Worm (Caenorhabditis elegans) whole organism, mixed stage, embryonic: ENCODE results near the gene C50E3.15.

Source experiments
- M03D4.4 ChIP-seq: sonication (generic microtip); optimal IDR thresholded peaks from 2 replicates; lab custom pipeline; 2017; ENCODE audit warnings: mild to moderate bottlenecking, missing genetic modification characterization, missing compliant biosample characterization
- bed-3 ChIP-seq: fragments of 200-800 bp; sonication (Bioruptor generic); optimal IDR thresholded peaks from 3 replicates; lab custom pipeline; 2018; ENCODE audit warnings: mild to moderate bottlenecking, missing genetic modification characterization, moderate library complexity, missing compliant biosample characterization
- blmp-1 ChIP-seq: fragments of 150-350 bp; optimal IDR thresholded peaks from 2 replicates; lab custom pipeline; 2014; ENCODE audit warnings: missing biosample characterization, missing genetic modification characterization
- ceh-39 ChIP-seq: fragments of 150-350 bp; optimal IDR thresholded peaks from 2 replicates; lab custom pipeline; 2014; ENCODE audit warnings: missing biosample characterization, missing genetic modification characterization
- ceh-83 ChIP-seq: fragments of 200-800 bp; sonication (Bioruptor generic); optimal IDR thresholded peaks from 2 replicates; lab custom pipeline; 2018; ENCODE audit warnings: mild to moderate bottlenecking, missing genetic modification characterization, missing compliant biosample characterization
- cnd-1 ChIP-seq: fragments of 200-800 bp; sonication (Bioruptor generic); optimal IDR thresholded peaks from 2 replicates; lab custom pipeline; 2018; ENCODE audit warnings: mild to moderate bottlenecking, missing genetic modification characterization, missing compliant biosample characterization
- drap-1 ChIP-seq: fragments of 200-800 bp; sonication (Bioruptor generic); optimal IDR thresholded peaks from 3 replicates; lab custom pipeline; 2018; ENCODE audit warnings: mild to moderate bottlenecking, missing genetic modification characterization, missing compliant biosample characterization
- elt-1 ChIP-seq: sonication (generic microtip); optimal IDR thresholded peaks from 2 replicates; lab custom pipeline; 2017; ENCODE audit warnings: missing genetic modification characterization, mild to moderate bottlenecking, missing compliant biosample characterization, antibody characterized with exemption, moderate library complexity, borderline replicate concordance; ENCODE audit not compliant: insufficient read depth
- elt-3 ChIP-seq: fragments of 150-350 bp; optimal IDR thresholded peaks from 2 replicates; lab custom pipeline; 2014; ENCODE audit warnings: missing biosample characterization, missing genetic modification characterization
- flh-1 ChIP-seq: fragments of 200-800 bp; sonication (Bioruptor generic); optimal IDR thresholded peaks from 2 replicates; lab custom pipeline; 2018; ENCODE audit warnings: mild to moderate bottlenecking, missing genetic modification characterization, moderate library complexity, missing compliant biosample characterization
- ham-2 ChIP-seq: fragments of 200-800 bp; sonication (Bioruptor generic); optimal IDR thresholded peaks from 2 replicates; lab custom pipeline; 2018; ENCODE audit warnings: mild to moderate bottlenecking, missing genetic modification characterization, missing compliant biosample characterization
- hlh-1 ChIP-seq: fragments of 150-350 bp; optimal IDR thresholded peaks from 2 replicates; lab custom pipeline; 2014; ENCODE audit warnings: missing biosample characterization, missing genetic modification reagents, missing genetic modification characterization
- lin-13 ChIP-seq: fragments of 150-350 bp; optimal IDR thresholded peaks from 2 replicates; lab custom pipeline; 2014; ENCODE audit warnings: missing biosample characterization, missing genetic modification characterization
- lin-32 ChIP-seq: fragments of 200-800 bp; sonication (Bioruptor generic); optimal IDR thresholded peaks from 2 replicates; lab custom pipeline; 2018; ENCODE audit warnings: mild to moderate bottlenecking, missing genetic modification characterization, missing compliant biosample characterization
- mab-5 ChIP-seq: fragments of 150-350 bp; optimal IDR thresholded peaks from 2 replicates; lab custom pipeline; 2014; ENCODE audit warnings: missing biosample characterization, missing genetic modification characterization
- mep-1 ChIP-seq: fragments of 150-350 bp; optimal IDR thresholded peaks from 2 replicates; lab custom pipeline; 2017; ENCODE audit warnings: missing biosample characterization, missing genetic modification reagents, missing genetic modification characterization, inconsistent platforms
- mls-2 ChIP-seq: sonication (generic microtip); optimal IDR thresholded peaks from 2 replicates; lab custom pipeline; 2016; ENCODE audit warnings: mild to moderate bottlenecking, missing genetic modification characterization, moderate library complexity, missing compliant biosample characterization
- nhr-12 ChIP-seq: fragments of 150-350 bp; optimal IDR thresholded peaks from 2 replicates; lab custom pipeline; 2014; ENCODE audit warnings: missing biosample characterization, missing genetic modification characterization
- nhr-2 ChIP-seq: fragments of 150-350 bp; optimal IDR thresholded peaks from 2 replicates; lab custom pipeline; 2014; ENCODE audit warnings: missing biosample characterization, missing genetic modification characterization
- nhr-237 ChIP-seq: fragments of 150-350 bp; optimal IDR thresholded peaks from 2 replicates; lab custom pipeline; 2014; ENCODE audit warnings: missing biosample characterization, missing genetic modification characterization
- nhr-28 ChIP-seq: fragments of 150-350 bp; optimal IDR thresholded peaks from 2 replicates; lab custom pipeline; 2014; ENCODE audit warnings: missing biosample characterization, missing genetic modification characterization
- nhr-76 ChIP-seq: sonication (generic microtip); optimal IDR thresholded peaks from 2 replicates; lab custom pipeline; 2017; ENCODE audit warnings: missing biosample characterization, missing genetic modification characterization
- pha-4 ChIP-seq: fragments of 150-350 bp; optimal IDR thresholded peaks from 2 replicates; lab custom pipeline; 2018; ENCODE audit warnings: missing biosample characterization, missing genetic modification reagents, missing genetic modification characterization
- sptf-1 ChIP-seq: sonication (generic microtip); optimal IDR thresholded peaks from 2 replicates; lab custom pipeline; 2017; ENCODE audit warnings: mild to moderate bottlenecking, missing genetic modification characterization, moderate library complexity, missing compliant biosample characterization
- tbx-8 ChIP-seq: fragments of 200-800 bp; sonication (Bioruptor generic); optimal IDR thresholded peaks from 2 replicates; lab custom pipeline; 2018; ENCODE audit warnings: mild to moderate bottlenecking, missing genetic modification characterization, moderate library complexity, missing compliant biosample characterization
- unc-120 ChIP-seq: sonication (generic microtip); optimal IDR thresholded peaks from 2 replicates; lab custom pipeline; 2017; ENCODE audit warnings: missing genetic modification characterization, missing compliant biosample characterization; ENCODE audit not compliant: poor library complexity, severe bottlenecking
- unc-39 ChIP-seq: fragments of 150-350 bp; optimal IDR thresholded peaks from 2 replicates; lab custom pipeline; 2014; ENCODE audit warnings: missing biosample characterization, missing genetic modification characterization
- unc-62 ChIP-seq: fragments of 150-350 bp; optimal IDR thresholded peaks from 2 replicates; lab custom pipeline; 2014; ENCODE audit warnings: missing biosample characterization, missing genetic modification reagents, missing genetic modification characterization
- zip-8 ChIP-seq: fragments of 150-350 bp; optimal IDR thresholded peaks from 2 replicates; lab custom pipeline; 2014; ENCODE audit warnings: missing biosample characterization, missing genetic modification characterization

The C50E3.15 gene

DNA sequence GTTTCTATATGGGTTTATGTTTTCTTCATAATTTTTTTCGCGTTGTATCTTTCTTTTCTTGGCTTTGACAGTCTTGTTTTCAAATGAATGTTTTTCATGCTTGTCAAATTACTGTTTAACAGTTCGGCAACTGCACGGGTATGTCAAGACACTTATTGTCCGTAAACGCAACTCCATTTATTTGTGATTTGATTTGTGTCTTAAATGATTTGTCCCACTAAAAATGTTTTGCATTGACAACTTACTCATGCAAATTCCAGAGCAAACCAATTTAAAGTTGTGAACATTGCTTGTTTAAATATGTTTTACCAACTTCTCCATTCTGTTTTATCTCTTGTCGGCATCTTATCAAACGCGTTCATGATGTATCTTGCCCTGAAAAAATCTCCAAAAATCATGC is 13.5 kb downstream of the C50E3.15 start, which contains the start of gene srd-25:
TSS of gene srd-25 (plus strand) at position 301 of the 400 bp plus-strand sequence.
- TF ChIP-seq elt-3 (tag; lab: Kevin White, UChicago): no peak
- TF ChIP-seq mab-5: no peak
- TF ChIP-seq zip-8 (tag; lab: Kevin White, UChicago): no peak
- TF ChIP-seq unc-120 (tag; lab: Kevin White, UChicago): no peak
- no peak for TF ChIP-seq mep-1 (tag; lab: Kevin White, UChicago)
- no peak for TF ChIP-seq elt-1 (tag; lab: Kevin White, UChicago)
- TF ChIP-seq cnd-1 (tag; lab: Kevin White, UChicago): no peak
- no peak for TF ChIP-seq unc-39 (tag; lab: Kevin White, UChicago)
- no peak for TF ChIP-seq nhr-76

DNA sequence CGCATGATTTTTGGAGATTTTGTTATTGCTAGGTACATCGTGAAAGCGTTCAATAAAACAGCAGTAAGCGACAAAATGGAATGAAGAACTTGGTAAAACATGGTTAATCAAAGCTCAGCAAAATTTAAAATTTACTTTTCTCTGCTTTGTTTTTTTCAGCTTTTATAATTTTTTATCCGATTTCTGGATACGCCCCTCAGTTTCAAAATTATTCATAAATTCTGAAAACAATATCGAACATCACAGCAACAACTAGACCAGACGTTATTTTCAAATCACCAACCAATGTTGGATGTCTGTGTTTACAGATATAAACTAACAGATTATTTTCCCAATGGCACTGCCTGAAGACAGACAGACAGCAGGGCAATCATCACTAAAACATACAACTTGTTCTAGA is 16.4 kb downstream of the C50E3.15 start, which contains the start of gene srd-31:
TSS of gene srd-31 (minus strand) at position 101 of the 400 bp plus-strand sequence.
- TF ChIP-seq pha-4 (tag; lab: Kevin White, UChicago) (no peak), mep-1 (tag; lab: Kevin White, UChicago) (no peak), cnd-1 (tag; lab: Kevin White, UChicago) (no peak), hlh-1 (tag; lab: Kevin White, UChicago) (no peak), nhr-12 (tag; lab: Kevin White, UChicago) (no peak), sptf-1 (no peak), nhr-76 (no peak), flh-1 (GFP tag; lab: Kevin White, UChicago) (no peak), lin-32 (GFP tag; lab: Kevin White, UChicago) (no peak)

DNA sequence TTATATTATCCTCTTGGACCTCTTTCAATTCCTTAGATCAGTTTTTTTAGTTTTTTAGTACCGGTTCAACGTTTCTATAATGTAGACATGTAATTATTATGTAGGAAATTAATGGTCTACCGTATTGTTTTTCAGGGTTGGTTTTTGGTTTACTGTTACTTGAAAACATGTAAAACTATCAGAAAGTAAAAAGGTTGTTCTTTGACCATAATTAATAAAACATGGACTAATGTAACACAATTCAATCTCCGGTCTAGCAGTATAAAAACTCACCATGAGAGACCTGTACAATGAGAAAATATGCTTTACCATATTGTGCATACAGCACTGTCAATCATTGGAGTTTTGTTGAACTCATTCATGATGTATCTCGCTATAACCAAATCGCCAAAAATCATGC is 17.3 kb downstream of the C50E3.15 start, which contains the start of gene srd-29:
TSS of gene srd-29 (plus strand) at position 301 of the 400 bp plus-strand sequence.
- TF ChIP-seq mep-1 (tag; lab: Kevin White, UChicago) (no peak), nhr-76 (no peak), elt-3 (tag; lab: Kevin White, UChicago) (no peak), nhr-28 (tag; lab: Kevin White, UChicago) (no peak), unc-62 (GFP tag; lab: Kevin White, UChicago) (no peak), M03D4.4 (tag; lab: Kevin White, UChicago) (no peak), tbx-8 (no peak), lin-13 (tag; lab: Kevin White, UChicago) (no peak), nhr-12 (tag; lab: Kevin White, UChicago) (no peak), ham-2 (GFP tag; lab: Kevin White, UChicago) (no peak), nhr-237 (tag; lab: Kevin White, UChicago) (no peak), hlh-1 (tag; lab: Kevin White, UChicago) (no peak), ceh-83 (GFP tag; lab: Kevin White, UChicago) (no peak), sptf-1 (no peak), cnd-1 (tag; lab: Kevin White, UChicago) (no peak), nhr-2 (tag; lab: Kevin White, UChicago) (no peak), unc-39 (tag; lab: Kevin White, UChicago) (no peak), drap-1 (GFP tag; lab: Kevin White, UChicago) (no peak), unc-120 (tag; lab: Kevin White, UChicago) (no peak), elt-1 (tag; lab: Kevin White, UChicago) (no peak)

DNA sequence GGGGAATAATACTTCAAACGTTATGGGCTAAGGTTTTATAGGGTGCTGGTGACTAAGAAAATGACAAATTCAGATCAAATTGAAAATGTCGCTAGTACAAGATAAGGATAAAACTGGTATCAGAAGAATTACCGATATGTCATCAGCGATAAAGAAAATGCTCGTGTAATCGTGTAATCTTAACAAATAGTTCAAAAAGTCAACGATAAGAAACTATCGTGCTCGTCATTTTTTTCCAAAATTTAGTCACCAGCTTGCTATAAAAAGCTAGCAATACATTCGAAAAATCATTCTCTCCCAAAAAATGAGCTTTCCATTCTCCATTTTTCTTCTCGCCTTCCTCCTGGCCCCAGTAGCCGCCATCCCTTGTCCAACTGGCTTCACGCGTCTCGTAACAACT is 19.6 kb downstream of the C50E3.15 start, which contains the start of gene clec-45:
TSS of gene clec-45 (plus strand) at position 301 of the 400 bp plus-strand sequence.
- TF ChIP-seq drap-1 (GFP tag; lab: Kevin White, UChicago) (no peak), nhr-76 (no peak), zip-8 (tag; lab: Kevin White, UChicago) (no peak), hlh-1 (tag; lab: Kevin White, UChicago) (no peak), bed-3 (GFP tag; lab: Kevin White, UChicago) (no peak), elt-3 (tag; lab: Kevin White, UChicago) (no peak), mls-2 (tag; lab: Kevin White, UChicago) (no peak), sptf-1 (no peak), unc-39 (tag; lab: Kevin White, UChicago) (no peak), ceh-39 (tag; lab: Kevin White, UChicago) (no peak)
- TF ChIP-seq, all 35 proteins: peak for 0

DNA sequence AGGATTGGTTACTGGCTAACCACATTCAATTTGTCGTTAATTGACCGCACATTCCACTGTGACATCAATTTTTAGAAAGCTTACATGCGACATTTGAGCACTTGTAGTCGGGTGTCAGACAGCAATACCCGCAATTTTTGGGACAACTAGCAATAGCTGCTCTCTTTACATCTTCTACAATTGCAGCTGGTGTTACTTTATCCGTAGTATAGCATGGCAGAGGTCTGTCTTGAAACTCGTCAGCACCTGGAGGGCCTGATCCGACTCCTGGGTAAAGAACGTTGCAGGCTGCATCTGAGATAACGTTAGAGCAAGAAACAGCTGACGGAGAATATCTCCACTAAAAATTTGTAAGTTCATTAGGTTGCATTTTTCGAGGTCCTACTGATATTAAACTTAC is 21.1 kb downstream of the C50E3.15 start:
- no peak for TF ChIP-seq lin-13 (tag; lab: Kevin White, UChicago)
- TF ChIP-seq nhr-12 (tag; lab: Kevin White, UChicago): no peak
- no peak for TF ChIP-seq nhr-237 (tag; lab: Kevin White, UChicago)
- no peak for TF ChIP-seq elt-1 (tag; lab: Kevin White, UChicago)
- TF ChIP-seq nhr-76: no peak
- no peak for TF ChIP-seq tbx-8
- no peak for TF ChIP-seq M03D4.4 (tag; lab: Kevin White, UChicago)
- TF ChIP-seq drap-1 (GFP tag; lab: Kevin White, UChicago): no peak
- no peak for TF ChIP-seq blmp-1 (tag; lab: Kevin White, UChicago)
